Worm (Caenorhabditis elegans): ENCODE results near the gene C06B3.7.
A peak's percentile ranks its signal among the peaks of the same experiment; 100 is the strongest.

Gene C06B3.7

DNA sequence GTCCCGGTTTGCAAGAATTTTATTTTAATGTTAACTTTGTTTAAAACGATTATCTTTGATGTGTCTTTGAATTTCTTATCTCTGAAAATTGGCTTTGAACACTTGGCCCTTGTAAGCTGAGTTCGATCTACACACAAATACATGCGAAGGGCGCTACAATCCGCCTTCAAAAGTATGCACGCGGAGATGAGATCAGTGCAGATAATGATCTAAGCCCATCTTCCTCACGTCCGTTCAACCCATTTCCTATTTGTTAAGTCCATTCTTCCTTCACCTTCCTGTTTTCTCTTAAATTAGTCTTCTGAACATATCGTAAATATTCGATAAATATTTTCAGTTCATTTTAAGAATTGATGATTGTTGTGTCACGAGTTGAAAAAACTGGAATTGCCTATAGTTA, 43.1 kb upstream of the C06B3.7 start, which contains the start of gene nhr-175:
Gene nhr-175 (plus strand): TSS at position 339 of the 400 bp plus-strand sequence.
- no peak for TF ChIP-seq isw-1 (GFP tag; IDR thresholded peaks at IDR 0.05)
- peak; percentile 61 for TF ChIP-seq nhr-85 (tag)

- TF ChIP-seq unc-86 (tag; optimal IDR thresholded peaks at IDR 0.05) = no peak
- no peak for TF ChIP-seq nhr-47 (tag; optimal IDR thresholded peaks at IDR 0.05)
- TF ChIP-seq tlp-1 (tag; optimal IDR thresholded peaks at IDR 0.05) = no peak
- TF ChIP-seq ceh-8 (GFP tag; optimal IDR thresholded peaks at IDR 0.05) = no peak
- no peak for TF ChIP-seq efl-1 (optimal IDR thresholded peaks at IDR 0.05)
- TF ChIP-seq efl-1 (GFP tag; optimal IDR thresholded peaks at IDR 0.05 in 1 of 2) = no peak
- TF ChIP-seq nhr-11 (tag; optimal IDR thresholded peaks at IDR 0.05) = peak; percentile 85
- TF ChIP-seq mab-9 (GFP tag; IDR thresholded peaks at IDR 0.05) = no peak
- TF ChIP-seq lir-3 (tag; optimal IDR thresholded peaks at IDR 0.05; ENCODE audit: poor library complexity) = no peak
- no peak for TF ChIP-seq egl-27 (tag; optimal IDR thresholded peaks at IDR 0.05)
- no peak for TF ChIP-seq alr-1 (tag; optimal IDR thresholded peaks at IDR 0.05; ENCODE audit: borderline replicate concordance)
- no peak for TF ChIP-seq ceh-63 (GFP tag; optimal IDR thresholded peaks at IDR 0.05)
- no peak for TF ChIP-seq Y116A8C.19 (tag; optimal IDR thresholded peaks at IDR 0.05; ENCODE audit: borderline replicate concordance)
- TF ChIP-seq nhr-19 (GFP tag; conservative IDR thresholded peaks at IDR 0.05) = peak; percentile 14; the same call in 1 of the 2 replicates
- no peak for TF ChIP-seq ceh-82 (tag; optimal IDR thresholded peaks at IDR 0.05)
- TF ChIP-seq unc-98 (GFP tag; IDR thresholded peaks at IDR 0.05) = no peak
- no peak for TF ChIP-seq rnt-1 (tag; optimal IDR thresholded peaks at IDR 0.05)
Observed at ce11 chrV:13869551-13869950, 39.9 kb upstream of the C06B3.7 start.

- TF ChIP-seq mdl-1 (tag; optimal IDR thresholded peaks at IDR 0.05) = no peak
- no peak for TF ChIP-seq lin-35 (GFP tag; optimal IDR thresholded peaks at IDR 0.05)
- no peak for TF ChIP-seq nhr-20 (tag; optimal IDR thresholded peaks at IDR 0.05)
- no peak for TF ChIP-seq ceh-90 (tag; optimal IDR thresholded peaks at IDR 0.05)
- no peak for TF ChIP-seq hpl-2 (GFP tag; optimal IDR thresholded peaks at IDR 0.05)
- TF ChIP-seq vab-15 (tag; optimal IDR thresholded peaks at IDR 0.05) = no peak
- TF ChIP-seq rnt-1 (tag; optimal IDR thresholded peaks at IDR 0.05) = no peak
- TF ChIP-seq nhr-237 (tag; optimal IDR thresholded peaks at IDR 0.05) = no peak
Observed at ce11 chrV:13872895-13873294, 36.6 kb upstream of the C06B3.7 start, which contains the start of gene cpt-5. Gene cpt-5 (plus strand): TSS chrV:13873195.

ce11 chrV:13873323-13873722, 36.2 kb upstream of the C06B3.7 start:
- peak; percentile 1 for TF ChIP-seq nhr-85 (tag)
- no peak for TF ChIP-seq sox-4 (tag; optimal IDR thresholded peaks at IDR 0.05)

- TF ChIP-seq nhr-11 (tag; optimal IDR thresholded peaks at IDR 0.05) (no peak), mdl-1 (tag; optimal IDR thresholded peaks at IDR 0.05) (no peak), C34B4.2 (tag; optimal IDR thresholded peaks at IDR 0.05) (no peak), snu-23 (GFP tag; optimal IDR thresholded peaks at IDR 0.05) (no peak), unc-62 (GFP tag; optimal IDR thresholded peaks at IDR 0.05) (no peak), elt-3 (tag; optimal IDR thresholded peaks at IDR 0.05) (no peak), ceh-82 (tag; optimal IDR thresholded peaks at IDR 0.05) (no peak), dpl-1 (GFP tag; optimal IDR thresholded peaks at IDR 0.05) (no peak), ztf-11 (tag; optimal IDR thresholded peaks at IDR 0.05) (no peak), rnt-1 (tag; optimal IDR thresholded peaks at IDR 0.05) (no peak), egl-13 (tag; optimal IDR thresholded peaks at IDR 0.05) (no peak), zag-1 (tag; optimal IDR thresholded peaks at IDR 0.05) (no peak), elt-2 (tag; optimal IDR thresholded peaks at IDR 0.05) (no peak)
Observed at ce11 chrV:13876529-13876928, 33.0 kb upstream of the C06B3.7 start, which contains the start of gene T22G5.1. Gene T22G5.1 (plus strand): TSS chrV:13876829.

Measured in whole organism, L1 larva.